Fruit fly (Drosophila melanogaster) whole organism, embryonic: ENCODE data around the gene CG33306.

Source experiments
- Asciz ChIP-seq: fragments of 200-800 bp; sonication (Bioruptor generic); optimal IDR thresholded peaks from 2 replicates; lab custom pipeline; 2017; ENCODE audit warnings: missing biosample characterization, mild to moderate bottlenecking, missing genetic modification characterization, missing genetic modification reagents
- CG10209 ChIP-seq: fragments of 200-800 bp; sonication (Bioruptor generic); optimal IDR thresholded peaks from 3 replicates; lab custom pipeline; 2017; ENCODE audit warnings: missing biosample characterization, mild to moderate bottlenecking, missing genetic modification characterization, missing genetic modification reagents
- CG1024 ChIP-seq: fragments of 200-800 bp; sonication (Bioruptor generic); IDR thresholded peaks from 2 replicates; pipeline ENCODE4 v1.3.6; 2022; ENCODE audit warnings: missing biosample characterization, missing genetic modification characterization
- CG11093 ChIP-seq: fragments of 200-800 bp; sonication (Bioruptor generic); IDR thresholded peaks from 3 replicates; pipeline ENCODE4 v1.3.6; 2022; ENCODE audit warnings: missing biosample characterization, missing genetic modification characterization
- CG12391 ChIP-seq: fragments of 200-800 bp; sonication (Bioruptor generic); optimal IDR thresholded peaks from 3 replicates; lab custom pipeline; 2018; ENCODE audit warnings: missing biosample characterization, mild to moderate bottlenecking, missing genetic modification characterization, moderate library complexity
- CG14860 ChIP-seq: fragments of 200-800 bp; sonication (Bioruptor generic); IDR thresholded peaks from 3 replicates; pipeline ENCODE4 v1.3.6; 2022; ENCODE audit warnings: missing biosample characterization, missing genetic modification characterization; ENCODE audit not compliant: partially characterized antibody
- CG15269 ChIP-seq: fragments of 200-800 bp; sonication (Bioruptor generic); optimal IDR thresholded peaks from 2 replicates; lab custom pipeline; 2018; ENCODE audit warnings: missing biosample characterization, mild to moderate bottlenecking, missing genetic modification characterization, moderate library complexity
- CG15514 ChIP-seq: fragments of 200-800 bp; sonication (Bioruptor generic); optimal IDR thresholded peaks from 3 replicates; lab custom pipeline; 2017; ENCODE audit warnings: missing biosample characterization, missing genetic modification characterization, mild to moderate bottlenecking, moderate library complexity, missing genetic modification reagents
- CG15696 ChIP-seq: fragments of 200-800 bp; sonication (Bioruptor generic); optimal IDR thresholded peaks from 2 replicates; lab custom pipeline; 2019; ENCODE audit warnings: missing biosample characterization, mild to moderate bottlenecking, missing genetic modification characterization, moderate library complexity
- CG16813 ChIP-seq: fragments of 200-800 bp; sonication (Bioruptor generic); IDR thresholded peaks from 3 replicates; pipeline ENCODE4 v1.3.6; 2022; ENCODE audit warnings: missing biosample characterization, missing genetic modification characterization; ENCODE audit not compliant: partially characterized antibody
- CG17328 ChIP-seq: fragments of 200-800 bp; sonication (Bioruptor generic); IDR thresholded peaks from 2 replicates; pipeline ENCODE4 v1.3.6; 2022; ENCODE audit warnings: missing biosample characterization, missing genetic modification characterization
- CG17802 ChIP-seq: fragments of 200-800 bp; sonication (Bioruptor generic); optimal IDR thresholded peaks from 2 replicates; lab custom pipeline; 2018; ENCODE audit warnings: missing biosample characterization, mild to moderate bottlenecking, missing genetic modification characterization, moderate library complexity
- CG18764 ChIP-seq: fragments of 200-800 bp; sonication (Bioruptor generic); optimal IDR thresholded peaks from 3 replicates; lab custom pipeline; 2016; ENCODE audit warnings: missing biosample characterization, missing genetic modification characterization
- CG33557 ChIP-seq: fragments of 200-800 bp; sonication (Bioruptor generic); optimal IDR thresholded peaks from 2 replicates; lab custom pipeline; 2019; ENCODE audit warnings: missing biosample characterization, mild to moderate bottlenecking, missing genetic modification characterization, moderate library complexity
- CG3838 ChIP-seq: fragments of 200-800 bp; sonication (Bioruptor generic); optimal IDR thresholded peaks from 3 replicates; lab custom pipeline; 2016; ENCODE audit warnings: missing biosample characterization, missing genetic modification characterization
- CG3995 ChIP-seq: fragments of 200-800 bp; sonication (Bioruptor generic); optimal IDR thresholded peaks from 3 replicates; lab custom pipeline; 2016; ENCODE audit warnings: missing biosample characterization, missing genetic modification characterization
- CG4617 ChIP-seq: fragments of 200-800 bp; sonication (Bioruptor generic); optimal IDR thresholded peaks from 3 replicates; lab custom pipeline; 2016; ENCODE audit warnings: missing biosample characterization, missing genetic modification characterization, borderline replicate concordance
- CG5953 ChIP-seq: fragments of 200-800 bp; sonication (Bioruptor generic); IDR thresholded peaks from 2 replicates; pipeline ENCODE4 v1.3.6; 2022; ENCODE audit warnings: missing biosample characterization, missing genetic modification characterization
- CG8388 ChIP-seq: fragments of 200-800 bp; sonication (Bioruptor generic); optimal IDR thresholded peaks from 2 replicates; lab custom pipeline; 2019; ENCODE audit warnings: missing biosample characterization, mild to moderate bottlenecking, missing genetic modification characterization, moderate library complexity
- CG8944 ChIP-seq: fragments of 200-800 bp; sonication (Bioruptor generic); optimal IDR thresholded peaks from 3 replicates; lab custom pipeline; 2016; ENCODE audit warnings: missing biosample characterization, missing genetic modification characterization
- CG9932 ChIP-seq: fragments of 200-800 bp; sonication (Bioruptor generic); IDR thresholded peaks from 2 replicates; pipeline ENCODE4 v1.3.6; 2022; ENCODE audit warnings: missing biosample characterization, missing genetic modification characterization
- D19B ChIP-seq: fragments of 200-800 bp; sonication (Bioruptor generic); optimal IDR thresholded peaks from 2 replicates; lab custom pipeline; 2017; ENCODE audit warnings: missing biosample characterization, mild to moderate bottlenecking, missing genetic modification characterization
- Dip2 ChIP-seq: fragments of 200-800 bp; sonication (Bioruptor generic); IDR thresholded peaks from 2 replicates; pipeline ENCODE4 v1.3.6; 2022; ENCODE audit warnings: missing biosample characterization, missing genetic modification characterization
- Mad ChIP-seq: fragments of 200-800 bp; sonication (Bioruptor generic); optimal IDR thresholded peaks from 2 replicates; lab custom pipeline; 2016; ENCODE audit warnings: missing biosample characterization, missing genetic modification characterization
- NC2α ChIP-seq: fragments of 200-800 bp; sonication (Bioruptor generic); optimal IDR thresholded peaks from 2 replicates; lab custom pipeline; 2016; ENCODE audit warnings: missing biosample characterization, missing genetic modification characterization
- Nf-YC ChIP-seq: fragments of 200-800 bp; optimal IDR thresholded peaks from 3 replicates; lab custom pipeline; 2019; ENCODE audit warnings: missing biosample characterization, mild to moderate bottlenecking, missing genetic modification characterization, moderate library complexity
- Opbp ChIP-seq: fragments of 200-800 bp; sonication (Bioruptor generic); IDR thresholded peaks from 3 replicates; pipeline ENCODE4 v1.3.6; 2022; ENCODE audit warnings: missing biosample characterization, missing genetic modification characterization; ENCODE audit not compliant: partially characterized antibody
- Six4 ChIP-seq: fragments of 200-800 bp; sonication (Bioruptor generic); optimal IDR thresholded peaks from 2 replicates; lab custom pipeline; 2016; ENCODE audit warnings: missing biosample characterization, missing genetic modification characterization
- Usf ChIP-seq: fragments of 200-800 bp; sonication (Bioruptor generic); optimal IDR thresholded peaks from 2 replicates; lab custom pipeline; 2017; ENCODE audit warnings: missing genotype, missing biosample characterization, missing genetic modification characterization
- bigmax ChIP-seq: fragments of 200-800 bp; sonication (Bioruptor generic); optimal IDR thresholded peaks from 2 replicates; lab custom pipeline; 2018; ENCODE audit warnings: missing biosample characterization, mild to moderate bottlenecking, missing genetic modification characterization
- bowl ChIP-seq: fragments of 200-800 bp; sonication (Bioruptor generic); IDR thresholded peaks from 2 replicates; pipeline ENCODE4 v1.3.6; 2022; ENCODE audit warnings: missing biosample characterization, missing genetic modification characterization
- caup ChIP-seq: fragments of 200-800 bp; sonication (Bioruptor generic); optimal IDR thresholded peaks from 3 replicates; lab custom pipeline; 2017; ENCODE audit warnings: missing biosample characterization, mild to moderate bottlenecking, missing genetic modification characterization, moderate library complexity; ENCODE audit not compliant: severe bottlenecking
- chm ChIP-seq: fragments of 200-800 bp; sonication (Bioruptor generic); IDR thresholded peaks from 2 replicates; pipeline ENCODE4 v1.3.6; 2022; ENCODE audit warnings: missing biosample characterization, missing genetic modification characterization
- danr ChIP-seq: fragments of 200-800 bp; sonication (Bioruptor generic); IDR thresholded peaks from 2 replicates; pipeline ENCODE4 v1.3.6; 2022; ENCODE audit warnings: missing biosample characterization, missing genetic modification characterization
- ems ChIP-seq: fragments of 200-800 bp; sonication (Bioruptor generic); optimal IDR thresholded peaks from 3 replicates; lab custom pipeline; 2016; ENCODE audit warnings: missing biosample characterization, missing genetic modification characterization
- eve ChIP-seq, 2 experiments: fragments of >200 bp; optimal IDR thresholded peaks; 2 replicates each; lab custom pipeline; 2017; ENCODE audit warnings: missing biosample characterization in 2 of 2, missing genetic modification characterization in 2 of 2
- ftz-f1 ChIP-seq: fragments of 200-800 bp; sonication (Bioruptor generic); optimal IDR thresholded peaks from 2 replicates; lab custom pipeline; 2016; ENCODE audit warnings: missing biosample characterization, missing genetic modification characterization
- gem ChIP-seq: fragments of 200-800 bp; sonication (Bioruptor generic); optimal IDR thresholded peaks from 2 replicates; lab custom pipeline; 2019; ENCODE audit warnings: missing biosample characterization, mild to moderate bottlenecking, missing genetic modification characterization, moderate library complexity
- gfzf ChIP-seq: fragments of 200-800 bp; sonication (Bioruptor generic); optimal IDR thresholded peaks from 2 replicates; lab custom pipeline; 2016; ENCODE audit warnings: missing biosample characterization, mild to moderate bottlenecking, missing genetic modification characterization, moderate library complexity
- gsb-n ChIP-seq: fragments of 200-800 bp; sonication (Bioruptor generic); optimal IDR thresholded peaks from 3 replicates; lab custom pipeline; 2018; ENCODE audit warnings: missing biosample characterization, mild to moderate bottlenecking, missing genetic modification characterization
- ken ChIP-seq: fragments of 200-800 bp; sonication (Bioruptor generic); IDR thresholded peaks from 3 replicates; pipeline ENCODE4 v1.3.6; 2022; ENCODE audit warnings: missing biosample characterization, missing genetic modification characterization
- lbe ChIP-seq: fragments of 200-800 bp; sonication (Bioruptor generic); optimal IDR thresholded peaks from 2 replicates; lab custom pipeline; 2016; ENCODE audit warnings: missing biosample characterization, mild to moderate bottlenecking, missing genetic modification characterization
- lov ChIP-seq, 2 experiments: fragments of 200-800 bp in 1 of 2; fragments of >200 bp in 1 of 2; sonication (Bioruptor generic) in 1 of 2; IDR thresholded peaks in 1 of 2; optimal IDR thresholded peaks in 1 of 2; 2 replicates in 1 of 2; 3 replicates in 1 of 2; pipeline versions ENCODE4 v1.3.6 to Lab custom; 2017 to 2022; ENCODE audit warnings: missing biosample characterization in 1 of 2, missing genetic modification characterization in 1 of 2
- luna ChIP-seq: fragments of 200-800 bp; sonication (Bioruptor generic); optimal IDR thresholded peaks from 2 replicates; lab custom pipeline; 2016; ENCODE audit warnings: missing biosample characterization, missing genetic modification characterization
- nerfin-2 ChIP-seq: fragments of 200-800 bp; sonication (Bioruptor generic); IDR thresholded peaks from 2 replicates; pipeline ENCODE4 v1.3.6; 2022; ENCODE audit warnings: missing biosample characterization, missing genetic modification characterization; ENCODE audit not compliant: partially characterized antibody
- scrt ChIP-seq: fragments of 200-800 bp; sonication (Bioruptor generic); optimal IDR thresholded peaks from 2 replicates; lab custom pipeline; 2018; ENCODE audit warnings: missing biosample characterization, mild to moderate bottlenecking, missing genetic modification characterization, moderate library complexity
- slbo ChIP-seq: fragments of 200-800 bp; sonication (Bioruptor generic); IDR thresholded peaks from 2 replicates; pipeline ENCODE4 v1.3.6; 2022; ENCODE audit warnings: missing biosample characterization, missing genetic modification characterization
- slou ChIP-seq: fragments of 200-800 bp; sonication (Bioruptor generic); optimal IDR thresholded peaks from 3 replicates; lab custom pipeline; 2016; ENCODE audit warnings: missing biosample characterization, missing genetic modification characterization
- sug ChIP-seq: fragments of 200-800 bp; optimal IDR thresholded peaks from 2 replicates; lab custom pipeline; 2019; ENCODE audit warnings: missing biosample characterization, mild to moderate bottlenecking, missing genetic modification characterization, moderate library complexity
- zen ChIP-seq: fragments of 200-800 bp; sonication (Bioruptor generic); optimal IDR thresholded peaks from 3 replicates; lab custom pipeline; 2018; ENCODE audit warnings: missing biosample characterization, mild to moderate bottlenecking, missing genetic modification characterization, moderate library complexity

The CG33306 gene

dm6 chr2L:13878801-13879200, 35.3 kb upstream of the CG33306 start (continued):
- TF ChIP-seq CG12391 (tag; lab: Kevin White, UChicago) (no peak), CG1024 (GFP tag; lab: Robert Waterston, UW) (no peak), CG18764 (no peak), CG9932 (GFP tag; lab: Robert Waterston, UW) (no peak), Opbp (GFP tag; lab: Robert Waterston, UW) (peak; percentile 71), lbe (GFP tag; lab: Kevin White, UChicago) (no peak), CG4617 (GFP tag; lab: Kevin White, UChicago) (no peak), gem (tag; lab: Kevin White, UChicago) (no peak), eve (GFP tag; optimal IDR thresholded peaks at IDR 0.05; lab: Kevin White, UChicago) (peak in 1 of 2 experiments; percentile 7), CG5953 (GFP tag; lab: Robert Waterston, UW) (no peak), Mad (GFP tag; lab: Kevin White, UChicago) (peak; percentile 17), scrt (GFP tag; lab: Kevin White, UChicago) (peak; percentile 55), CG10209 (no peak), ftz-f1 (GFP tag; lab: Kevin White, UChicago) (peak; percentile 23), Usf (GFP tag; lab: Kevin White, UChicago) (no peak), CG3838 (GFP tag; lab: Kevin White, UChicago) (no peak), Dip2 (no peak), ken (GFP tag; lab: Robert Waterston, UW) (no peak; the same call in 2 of the 3 replicates), Asciz (GFP tag; lab: Kevin White, UChicago) (no peak), CG3995 (GFP tag; lab: Kevin White, UChicago) (no peak), lov (optimal IDR thresholded peaks at IDR 0.05; lab: Kevin White, UChicago) (no peak), lov (GFP tag; IDR thresholded peaks at IDR 0.05; lab: Robert Waterston, UW) (no peak), CG8944 (no peak), bigmax (GFP tag; lab: Kevin White, UChicago) (peak; percentile 25), chm (GFP tag; lab: Robert Waterston, UW) (peak; percentile 90), ems (GFP tag; lab: Kevin White, UChicago) (peak; percentile 20), CG8388 (GFP tag; lab: Kevin White, UChicago) (no peak), gfzf (GFP tag; lab: Kevin White, UChicago) (no peak), CG15514 (GFP tag; lab: Kevin White, UChicago) (peak; percentile 28), slbo (GFP tag; lab: Robert Waterston, UW) (0 out of 2 replicates have a peak, but pooled peaks have one; percentile 25), CG17328 (peak; percentile 40; the same call in 1 of the 2 replicates), bowl (GFP tag; lab: Robert Waterston, UW) (peak; percentile 47; the same call in 1 of the 2 replicates), CG16813 (GFP tag; lab: Robert Waterston, UW) (peak; percentile 28; the same call in 1 of the 3 replicates), gsb-n (no peak), danr (GFP tag; lab: Robert Waterston, UW) (no peak), D19B (GFP tag; lab: Kevin White, UChicago) (no peak), nerfin-2 (GFP tag; lab: Robert Waterston, UW) (no peak), CG15269 (peak; percentile 21), sug (tag; lab: Kevin White, UChicago) (peak; percentile 55), caup (peak; percentile 27), CG33557 (GFP tag; lab: Kevin White, UChicago) (no peak), CG17802 (tag; lab: Kevin White, UChicago) (no peak), zen (tag; lab: Kevin White, UChicago) (no peak), NC2α (no peak), CG11093 (GFP tag; lab: Robert Waterston, UW) (no peak), Six4 (GFP tag; lab: Kevin White, UChicago) (no peak), Nf-YC (tag; lab: Kevin White, UChicago) (peak; percentile 29), slou (GFP tag; lab: Kevin White, UChicago) (no peak), luna (GFP tag; lab: Kevin White, UChicago) (no peak), CG15696 (no peak), CG14860 (no peak)
